Fruit fly (Drosophila melanogaster): ENCODE measurements around the gene CG18547.
"Not testable (repeated sequence)": the region's sequence is repeated elsewhere in the genome, so short reads cannot be mapped to it uniquely, and the experiment has no call there.

Gene CG18547

DNA sequence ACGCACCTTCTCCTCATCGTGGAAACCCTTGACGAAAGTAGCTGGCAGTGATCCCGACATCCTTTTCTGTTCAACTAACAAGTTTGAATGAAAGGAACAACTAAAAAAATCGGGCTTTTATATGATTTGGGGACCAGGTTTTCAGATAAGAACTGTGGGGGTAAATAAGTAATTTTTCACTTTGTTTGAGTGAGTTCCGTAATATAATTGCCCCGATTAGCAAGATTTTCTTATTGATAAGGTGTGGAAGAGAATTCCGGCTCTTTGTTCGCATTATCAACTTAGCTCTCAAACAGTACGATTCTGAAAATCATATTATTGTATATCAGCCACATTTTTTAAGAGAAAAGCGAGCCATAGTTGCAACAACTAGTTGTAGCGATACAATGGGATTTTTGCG, 1.8 kb upstream of the CG18547 start, which contains the start of gene CG12224:
TSS of gene CG12224 (minus strand) at position 101 of the 400 bp plus-strand sequence.
- TF ChIP-seq CTCF (optimal IDR thresholded peaks at IDR 0.05) (no peak), CG8478 (optimal IDR thresholded peaks at IDR 0.05) (no peak)

DNA sequence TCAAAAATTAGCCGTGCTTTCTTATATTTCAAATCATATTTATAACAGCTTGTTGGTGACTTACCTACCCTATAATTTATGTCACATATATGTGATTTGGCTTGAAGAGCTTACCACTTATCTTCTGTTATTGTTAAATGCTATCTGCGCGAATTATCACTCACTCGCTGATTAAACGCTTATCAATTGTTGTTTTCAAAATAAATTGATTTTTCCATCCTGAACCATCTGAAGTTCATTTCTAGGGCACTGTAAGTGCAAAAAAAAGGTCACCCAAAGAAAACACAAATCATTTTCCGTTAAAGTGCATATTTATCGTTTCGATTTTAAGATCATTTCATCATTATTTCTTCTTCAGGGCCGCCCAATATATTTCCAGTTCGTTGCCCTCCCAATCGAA, 1.9 kb downstream of the CG18547 start:
- no peak for TF ChIP-seq CTCF (optimal IDR thresholded peaks at IDR 0.05)
- no peak for TF ChIP-seq CG8478 (optimal IDR thresholded peaks at IDR 0.05)

DNA sequence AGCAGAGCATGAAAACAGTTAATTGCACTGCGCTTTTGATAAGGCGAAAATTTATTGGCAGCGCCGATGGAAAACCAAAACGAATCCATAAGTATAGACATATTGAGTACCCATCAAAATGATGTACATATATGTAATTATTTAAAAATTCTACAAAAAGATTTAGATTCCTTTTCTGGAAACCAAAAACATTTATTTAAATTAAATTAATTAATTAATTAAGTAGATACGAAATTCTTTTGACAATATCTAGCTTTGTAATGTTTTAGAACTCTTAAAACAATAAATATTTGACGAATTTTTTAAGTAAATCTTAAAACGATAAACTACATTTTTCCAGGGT, 2.9 kb downstream of the CG18547 start:
- TF ChIP-seq CTCF (optimal IDR thresholded peaks at IDR 0.05) (no peak), CG8478 (optimal IDR thresholded peaks at IDR 0.05) (no peak)

DNA sequence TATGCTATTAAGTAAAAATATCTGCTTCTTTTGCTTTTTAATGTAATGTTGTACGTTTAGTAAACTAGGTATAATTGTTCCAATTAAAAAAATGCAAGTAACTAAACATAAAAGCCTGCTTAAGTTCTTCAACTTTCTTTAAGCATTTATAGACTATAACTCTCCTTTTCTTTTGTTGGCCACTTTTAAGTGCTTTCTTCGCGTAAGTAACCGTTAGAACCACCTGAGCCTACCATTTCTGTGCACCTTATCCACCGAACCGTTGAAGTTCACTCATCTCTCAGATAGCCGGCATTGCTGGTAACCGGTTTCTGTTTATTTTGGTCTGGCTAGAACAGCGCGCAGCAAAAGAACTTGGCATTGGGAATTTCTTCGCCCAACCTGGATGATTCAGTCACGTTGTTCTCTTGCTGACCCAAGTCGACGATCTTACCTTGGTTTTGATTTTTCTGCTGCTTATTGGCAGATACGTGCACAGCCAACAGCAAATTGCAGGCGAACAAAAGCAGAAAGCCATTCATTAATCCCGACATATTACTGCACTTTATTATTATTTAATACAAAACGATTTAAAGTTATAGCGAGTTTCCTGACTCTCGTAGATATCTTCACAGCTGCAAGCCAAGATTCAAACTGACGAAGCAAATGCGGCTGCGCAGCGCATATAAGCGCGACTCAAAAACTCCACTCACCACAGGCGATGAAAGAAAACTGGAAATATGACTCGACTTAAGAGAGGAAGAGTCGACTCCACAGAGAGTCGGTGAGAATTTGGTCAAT, 3.4 kb downstream of the CG18547 start, which contains the start of gene CG10005:
TSS of gene CG10005 (minus strand) at position 642 of the 780 bp plus-strand sequence.
- TF ChIP-seq CTCF (optimal IDR thresholded peaks at IDR 0.05) (no peak), CG8478 (optimal IDR thresholded peaks at IDR 0.05) (no peak)

DNA sequence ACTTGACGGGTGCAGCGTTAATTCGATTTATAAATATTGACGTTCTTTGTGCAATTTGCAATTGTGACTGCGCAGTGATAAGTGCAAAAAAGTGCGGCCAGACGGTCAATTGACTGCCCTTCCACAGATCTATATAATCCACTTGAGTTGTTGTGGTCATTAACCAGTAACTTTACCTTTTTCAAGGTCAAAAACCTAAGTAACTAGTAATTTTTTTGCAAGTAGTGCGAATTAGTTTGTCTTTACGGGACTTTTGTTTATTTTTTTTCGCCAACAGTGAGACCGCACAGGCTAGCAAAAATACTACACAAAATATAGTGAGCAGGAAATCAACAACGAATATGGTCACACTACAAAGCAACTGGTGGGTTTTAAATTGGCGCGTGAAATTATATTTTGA, 5.6 kb downstream of the CG18547 start, which contains the start of gene Tango9:
TSS of gene Tango9 (minus strand) at position 280 of the 400 bp plus-strand sequence.
- no peak for TF ChIP-seq CTCF (optimal IDR thresholded peaks at IDR 0.05)
- TF ChIP-seq CG8478 (optimal IDR thresholded peaks at IDR 0.05): no peak

DNA sequence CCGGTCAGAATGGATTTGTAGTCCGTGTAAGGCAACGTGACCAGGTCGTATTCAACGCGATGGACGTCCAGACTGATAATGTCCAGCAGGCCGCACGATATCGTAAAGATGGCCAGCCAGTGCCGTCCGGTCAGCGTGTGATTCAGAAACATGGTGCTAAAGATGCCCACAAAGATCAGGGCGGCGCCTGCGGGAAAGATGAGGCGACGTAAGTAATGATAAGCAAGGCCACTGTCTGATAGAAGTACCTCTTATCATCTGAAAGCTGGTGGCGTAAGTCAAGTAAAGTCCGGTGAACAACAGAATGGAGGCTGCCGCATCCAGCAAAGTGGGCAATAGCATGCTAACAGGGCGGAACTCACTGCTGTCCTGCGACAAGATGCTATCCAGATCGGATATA, 6.4 kb downstream of the CG18547 start:
- TF ChIP-seq CG8478 (optimal IDR thresholded peaks at IDR 0.05) (no peak), CTCF (optimal IDR thresholded peaks at IDR 0.05) (no peak)

DNA sequence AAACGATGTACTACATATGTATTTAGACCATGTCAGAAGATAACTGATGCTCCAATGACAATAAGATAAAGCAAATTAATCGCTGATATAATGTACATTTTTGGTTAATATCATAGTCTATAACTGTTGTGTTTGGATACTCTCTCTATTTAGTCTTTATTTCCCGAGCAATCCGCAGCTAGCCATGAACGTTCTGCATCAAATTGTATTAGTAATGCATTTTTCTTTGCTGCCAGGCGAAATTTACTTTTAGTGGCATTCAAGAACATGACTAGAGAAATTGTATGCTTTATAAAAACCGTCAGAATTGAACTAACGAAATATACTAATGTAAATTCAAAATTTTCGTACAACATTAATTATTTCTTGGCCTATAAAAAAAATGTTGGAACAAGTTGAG, 8.8 kb downstream of the CG18547 start, which contains the start of gene GC2:
TSS of gene GC2 (plus strand) at position 301 of the 400 bp plus-strand sequence.
- TF ChIP-seq CTCF (optimal IDR thresholded peaks at IDR 0.05) (no peak), CG8478 (optimal IDR thresholded peaks at IDR 0.05) (no peak)

DNA sequence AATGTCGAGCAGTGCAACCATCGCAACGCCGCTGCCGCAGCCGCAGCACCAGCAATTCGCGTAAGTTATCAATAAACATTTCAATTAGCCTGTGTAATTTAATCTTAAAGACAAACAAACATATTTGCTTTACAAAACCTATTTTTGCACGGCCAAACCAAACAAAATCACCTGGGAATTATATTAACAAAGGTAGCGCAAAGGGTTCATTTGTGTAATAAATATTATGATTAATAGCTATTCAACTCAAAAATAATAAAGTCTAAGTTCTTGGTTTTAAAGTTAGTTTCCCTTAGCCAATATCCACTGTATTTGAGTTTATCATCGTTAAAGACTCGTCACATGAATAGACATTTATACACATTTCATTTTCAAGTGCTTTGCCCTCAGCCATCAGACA, 11.0 kb downstream of the CG18547 start:
- TF ChIP-seq CTCF (optimal IDR thresholded peaks at IDR 0.05) (no peak), CG8478 (optimal IDR thresholded peaks at IDR 0.05) (no peak)

DNA sequence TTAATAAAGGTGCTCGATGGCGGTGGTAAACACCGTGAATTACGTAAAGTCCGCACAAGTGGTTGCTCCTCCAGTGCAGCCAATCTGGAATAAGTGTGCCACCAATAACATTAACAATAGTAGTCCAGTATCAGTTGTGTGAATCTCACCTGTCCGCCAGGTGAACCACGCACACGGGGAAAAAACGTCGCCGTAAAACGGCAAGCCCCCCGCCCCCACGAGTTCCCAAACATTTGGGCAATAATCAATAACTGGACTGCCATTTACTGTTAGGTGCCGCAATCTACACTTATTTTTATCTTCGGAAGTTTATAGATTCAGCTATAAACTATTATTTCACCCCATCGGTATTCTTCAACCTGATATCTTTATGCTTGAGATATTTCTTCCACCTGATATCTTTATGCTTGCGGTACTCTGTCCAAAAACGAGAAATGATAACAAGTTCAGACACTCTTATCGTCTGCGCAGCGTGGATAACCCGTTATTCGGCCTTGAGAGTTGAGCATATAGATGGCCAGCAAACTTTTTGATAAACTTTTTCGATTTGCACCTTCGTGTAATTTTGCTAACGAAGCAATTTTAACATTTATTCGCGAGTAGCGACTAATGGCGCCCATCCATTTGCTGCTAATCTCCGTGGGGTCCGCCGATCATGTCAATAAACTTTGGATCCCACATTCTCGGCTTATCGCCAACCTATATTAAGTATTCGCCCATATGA, 12.0 kb downstream of the CG18547 start:
- TF ChIP-seq CTCF (optimal IDR thresholded peaks at IDR 0.05) (no peak), CG8478 (optimal IDR thresholded peaks at IDR 0.05) (no peak)

DNA sequence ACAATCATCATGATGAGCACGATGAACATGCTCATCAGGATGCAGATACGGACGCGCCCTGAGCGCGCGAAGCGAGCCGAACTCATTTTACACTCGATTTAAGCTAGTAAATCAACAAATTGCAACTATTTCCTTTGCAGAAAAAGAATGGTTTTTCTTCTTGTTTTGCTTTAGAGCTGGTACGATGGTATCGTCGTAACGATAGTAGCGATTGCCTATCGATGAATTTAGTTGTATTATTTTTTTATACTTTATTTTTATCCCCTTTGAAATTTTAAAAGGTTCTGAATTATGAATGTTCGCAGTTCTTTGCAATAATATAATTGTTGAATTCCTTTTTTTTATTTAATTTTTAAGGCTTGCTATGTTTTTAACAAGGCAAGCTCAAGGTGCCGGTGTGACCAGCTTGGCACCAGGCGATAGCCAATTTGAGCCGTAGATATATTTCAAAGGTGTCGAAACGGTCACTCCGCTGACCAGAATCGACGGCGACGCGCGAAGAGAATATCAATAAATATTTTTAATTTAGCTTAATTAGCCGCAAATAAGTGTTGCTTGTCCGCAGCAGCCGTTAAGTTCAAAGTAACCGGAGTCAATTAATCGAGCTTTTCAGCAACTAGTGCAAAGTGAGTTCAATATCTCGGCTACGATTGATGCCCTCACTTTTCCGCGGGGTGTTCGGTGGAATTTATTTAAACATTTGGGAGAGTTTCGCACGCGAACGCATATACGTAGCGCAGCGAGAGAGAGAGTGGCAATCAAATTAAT, 12.7 kb downstream of the CG18547 start, which contains the start of the genes CG12213 and GC1:
TSS of gene CG12213 (minus strand) at position 430 of the 768 bp plus-strand sequence.
TSS of gene GC1 (plus strand) at position 447 of the 768 bp plus-strand sequence.
- TF ChIP-seq CG8478 (optimal IDR thresholded peaks at IDR 0.05): no peak
- peak in 1 of 2 experiments; percentile 16 for TF ChIP-seq CTCF (optimal IDR thresholded peaks at IDR 0.05)

DNA sequence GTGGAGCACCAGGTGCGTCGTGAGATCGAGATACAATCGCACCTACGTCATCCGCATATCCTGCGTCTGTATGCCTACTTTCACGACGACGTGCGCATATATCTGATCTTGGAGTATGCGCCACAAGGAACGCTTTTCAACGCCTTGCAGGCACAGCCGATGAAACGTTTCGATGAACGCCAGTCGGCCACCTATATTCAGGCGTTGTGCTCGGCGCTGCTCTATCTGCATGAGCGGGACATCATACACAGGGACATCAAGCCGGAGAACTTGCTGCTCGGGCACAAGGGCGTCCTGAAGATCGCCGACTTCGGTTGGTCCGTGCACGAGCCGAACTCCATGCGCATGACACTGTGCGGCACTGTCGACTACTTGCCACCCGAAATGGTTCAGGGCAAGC, 16.2 kb downstream of the CG18547 start:
- TF ChIP-seq CG8478 (optimal IDR thresholded peaks at IDR 0.05) (no peak), CTCF (optimal IDR thresholded peaks at IDR 0.05) (no peak)

DNA sequence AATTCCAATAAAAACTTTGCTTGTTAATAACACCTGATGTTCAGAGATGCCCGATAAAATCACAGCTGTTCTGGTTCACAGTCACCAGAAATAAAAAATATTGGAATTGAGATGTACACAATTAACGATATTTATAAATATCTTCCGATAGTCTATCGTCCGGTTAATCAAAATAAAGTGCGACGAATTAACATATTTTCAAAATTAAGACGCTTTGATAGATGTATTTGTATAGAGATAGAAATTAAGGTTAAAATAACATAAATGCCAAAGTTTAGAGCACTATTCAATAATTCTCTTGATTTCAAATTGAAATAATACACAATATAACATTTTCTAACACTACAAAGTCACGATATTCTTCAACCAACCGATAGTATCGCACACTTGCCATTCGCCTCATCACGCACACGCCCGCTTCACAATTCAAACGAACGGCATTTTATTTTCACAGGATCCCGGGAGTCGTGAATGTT, 17.4 kb downstream of the CG18547 start, which contains the start of the genes CG3281 and aurA:
TSS of gene CG3281 (minus strand) at position 67 of the 476 bp plus-strand sequence.
TSS of gene aurA (plus strand) at position 386 of the 476 bp plus-strand sequence.
- TF ChIP-seq CG8478 (optimal IDR thresholded peaks at IDR 0.05): no peak
- TF ChIP-seq CTCF (optimal IDR thresholded peaks at IDR 0.05): no peak

DNA sequence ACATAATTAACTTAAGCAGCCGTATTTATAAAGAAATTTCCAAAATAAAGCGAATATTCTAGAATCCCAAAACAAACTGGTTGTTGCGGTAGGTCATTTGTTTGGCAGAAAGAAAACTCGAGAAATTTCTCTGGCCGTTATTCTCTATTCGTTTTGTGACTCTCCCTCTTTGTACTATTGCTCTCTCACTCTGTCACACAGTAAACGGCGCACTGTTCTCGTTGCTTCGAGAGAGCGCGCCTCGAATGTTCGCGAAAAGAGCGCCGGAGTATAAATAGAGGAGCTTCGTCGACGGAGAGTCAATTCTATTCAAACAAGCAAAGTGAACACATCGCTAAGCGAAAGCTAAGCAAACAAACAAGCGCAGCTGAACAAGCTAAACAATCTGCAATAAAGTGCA, 22.0 kb downstream of the CG18547 start, which contains the start of gene Hsp70Ab:
TSS of gene Hsp70Ab (plus strand) at position 301 of the 400 bp plus-strand sequence.
- not testable (repeated sequence) for TF ChIP-seq CTCF, CG8478 (optimal IDR thresholded peaks at IDR 0.05)

DNA sequence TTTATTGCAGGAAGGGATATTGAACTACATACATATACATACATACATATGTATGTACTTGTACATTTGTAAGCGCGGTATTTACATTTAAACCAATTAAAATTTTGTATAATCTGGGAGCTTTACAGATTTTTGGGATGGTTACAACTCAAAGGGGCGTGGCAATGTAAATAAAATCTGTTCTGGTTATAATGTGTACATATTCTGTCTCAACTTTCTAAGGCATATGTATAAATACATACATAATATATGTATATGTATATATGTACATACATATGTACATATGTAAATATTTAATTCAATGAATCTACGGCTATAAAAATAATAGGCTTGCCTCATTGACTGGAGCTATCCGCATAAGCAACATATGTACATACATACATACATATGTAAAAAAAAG, 22.8 kb downstream of the CG18547 start:
- TF ChIP-seq CG8478 (optimal IDR thresholded peaks at IDR 0.05) (no peak), CTCF (optimal IDR thresholded peaks at IDR 0.05) (no peak)

Data from S2 (cell line).